Worm (Caenorhabditis elegans) whole organism, young adult: ENCODE measurements around the gene F53C3.1.

Experiments used
- F33H1.4 ChIP-seq: fragments of 200-800 bp; sonication (Bioruptor generic); IDR thresholded peaks from 2 replicates; pipeline ENCODE4 v1.3.6; 2022; ENCODE audit warnings: missing genetic modification reagents, missing genetic modification characterization, missing compliant biosample characterization
- F37B4.10 ChIP-seq: fragments of 200-800 bp; sonication (Bioruptor generic); IDR thresholded peaks from 2 replicates; pipeline ENCODE4 v1.3.6; 2022; ENCODE audit warnings: missing genetic modification characterization, missing compliant biosample characterization
- Y56A3A.18 ChIP-seq: fragments of 200-800 bp; sonication (Bioruptor generic); IDR thresholded peaks from 2 replicates; pipeline ENCODE4 v1.3.6; 2022; ENCODE audit warnings: missing genetic modification reagents, missing genetic modification characterization, missing compliant biosample characterization
- Y67H2A.10 ChIP-seq: fragments of 200-800 bp; sonication (Bioruptor generic); conservative IDR thresholded peaks from 2 replicates; pipeline ENCODE4 v1.3.6; 2022; ENCODE audit warnings: missing genetic modification reagents, missing genetic modification characterization, missing compliant biosample characterization
- Y79H2A.3 ChIP-seq: fragments of 200-800 bp; sonication (Bioruptor generic); conservative IDR thresholded peaks from 2 replicates; pipeline ENCODE4 v1.3.6; 2022; ENCODE audit warnings: missing genetic modification reagents, missing genetic modification characterization, missing compliant biosample characterization
- Y95B8A.8 ChIP-seq: fragments of 200-800 bp; sonication (Bioruptor generic); IDR thresholded peaks from 2 replicates; pipeline ENCODE4 v1.3.6; 2022; ENCODE audit warnings: missing genetic modification reagents, missing genetic modification characterization, missing compliant biosample characterization
- dpl-1 ChIP-seq: fragments of 150-350 bp; optimal IDR thresholded peaks from 2 replicates; lab custom pipeline; 2014; ENCODE audit warnings: missing biosample characterization, missing genetic modification reagents, missing genetic modification characterization
- efl-1 ChIP-seq: fragments of 150-350 bp; optimal IDR thresholded peaks from 2 replicates; lab custom pipeline; 2014; ENCODE audit warnings: missing biosample characterization, missing genetic modification reagents, missing genetic modification characterization
- mcd-1 ChIP-seq: fragments of 200-800 bp; sonication (Bioruptor generic); IDR thresholded peaks from 2 replicates; pipeline ENCODE4 v1.3.6; 2022; ENCODE audit warnings: missing genetic modification reagents, missing genetic modification characterization, missing compliant biosample characterization
- snpc-4 ChIP-seq, 5 experiments: fragments of 150-350 bp in 1 of 5; sonication (generic microtip) in 4 of 5; optimal IDR thresholded peaks; 2 replicates each; lab custom pipeline; 2014 to 2018; ENCODE audit warnings: missing genetic modification characterization in 5 of 5, missing biosample characterization in 3 of 5, antibody characterized with exemption in 2 of 5, mild to moderate bottlenecking in 2 of 5, missing compliant biosample characterization in 2 of 5, missing genotype in 2 of 5, moderate library complexity in 2 of 5, missing genetic modification reagents in 1 of 5
- tbp1 ChIP-seq: fragments of 200-800 bp; sonication (Bioruptor generic); optimal IDR thresholded peaks from 2 replicates; lab custom pipeline; 2018; ENCODE audit warnings: mild to moderate bottlenecking, missing genetic modification characterization, missing compliant biosample characterization
- unc-62 ChIP-seq: fragments of 150-350 bp; optimal IDR thresholded peaks from 2 replicates; lab custom pipeline; 2014; ENCODE audit warnings: missing biosample characterization, missing genetic modification reagents, missing genetic modification characterization

ce11 chrII:3922696-3923095 lies 10.9 kb downstream of the F53C3.1 start:
- TF ChIP-seq unc-62 (GFP tag; lab: Kevin White, UChicago) (no peak), efl-1 (GFP tag; lab: Kevin White, UChicago) (no peak), tbp1 (GFP tag; lab: Kevin White, UChicago) (no peak), snpc-4 (GFP tag; optimal IDR thresholded peaks at IDR 0.05; lab: Kevin White, UChicago) (no peak), snpc-4 (tag; optimal IDR thresholded peaks at IDR 0.05; lab: Kevin White, UChicago) (no peak), Y95B8A.8 (GFP tag; lab: Robert Waterston, UW) (no peak), F37B4.10 (GFP tag; lab: Robert Waterston, UW) (no peak), Y56A3A.18 (GFP tag; lab: Robert Waterston, UW) (no peak), F33H1.4 (no peak), Y67H2A.10 (GFP tag; lab: Robert Waterston, UW) (no peak), dpl-1 (GFP tag; lab: Kevin White, UChicago) (no peak), Y79H2A.3 (GFP tag; lab: Robert Waterston, UW) (no peak), mcd-1 (GFP tag; lab: Robert Waterston, UW) (no peak)
